Worm (Caenorhabditis elegans) whole organism, L1 larva: ENCODE measurements around the gene mtpn-1.

Experiments
- C04F5.9 ChIP-seq: sonication (generic microtip); optimal IDR thresholded peaks from 2 replicates; lab custom pipeline; 2016; ENCODE audit warnings: missing genetic modification characterization, missing compliant biosample characterization
- C34B4.2 ChIP-seq: sonication (generic microtip); optimal IDR thresholded peaks from 2 replicates; lab custom pipeline; 2017; ENCODE audit warnings: mild to moderate bottlenecking, missing genetic modification characterization, missing compliant biosample characterization
- F16B12.6 ChIP-seq: fragments of 150-350 bp; optimal IDR thresholded peaks from 2 replicates; lab custom pipeline; 2014; ENCODE audit warnings: missing biosample characterization, missing genetic modification characterization
- aha-1 ChIP-seq: fragments of 150-350 bp; optimal IDR thresholded peaks from 2 replicates; lab custom pipeline; 2014; ENCODE audit warnings: missing biosample characterization, missing genetic modification characterization
- alr-1 ChIP-seq: fragments of 200-800 bp; sonication (Bioruptor generic); optimal IDR thresholded peaks from 2 replicates; lab custom pipeline; 2018; ENCODE audit warnings: borderline replicate concordance, mild to moderate bottlenecking, missing genetic modification characterization, missing compliant biosample characterization
- ceh-63 ChIP-seq: fragments of 200-800 bp; sonication (Bioruptor generic); optimal IDR thresholded peaks from 2 replicates; lab custom pipeline; 2018; ENCODE audit warnings: mild to moderate bottlenecking, missing genetic modification characterization, missing compliant biosample characterization
- ceh-8 ChIP-seq: fragments of 200-800 bp; sonication (Bioruptor generic); optimal IDR thresholded peaks from 2 replicates; lab custom pipeline; 2018; ENCODE audit warnings: mild to moderate bottlenecking, missing genetic modification characterization, moderate library complexity, missing compliant biosample characterization
- ceh-82 ChIP-seq, 3 experiments: fragments of 150-350 bp in 1 of 3; sonication (generic microtip) in 2 of 3; optimal IDR thresholded peaks; 2 replicates each; lab custom pipeline; 2014 to 2017; ENCODE audit warnings: missing biosample characterization in 3 of 3, missing genetic modification characterization in 3 of 3
- ceh-88 ChIP-seq: fragments of 200-800 bp; sonication (Bioruptor generic); IDR thresholded peaks from 2 replicates; pipeline ENCODE4 v1.3.6; 2022; ENCODE audit warnings: missing genetic modification characterization, missing compliant biosample characterization
- ceh-90 ChIP-seq: sonication (generic microtip); optimal IDR thresholded peaks from 2 replicates; lab custom pipeline; 2016; ENCODE audit warnings: missing genetic modification characterization, missing compliant biosample characterization
- ces-1 ChIP-seq: fragments of 150-350 bp; optimal IDR thresholded peaks from 2 replicates; lab custom pipeline; 2014; ENCODE audit warnings: missing biosample characterization, missing genetic modification reagents, missing genetic modification characterization
- efl-1 ChIP-seq, 4 experiments: fragments of 150-350 bp; optimal IDR thresholded peaks in 3 of 4; peaks in 1 of 4; 1 replicate in 1 of 4; 2 replicates in 3 of 4; lab custom pipeline; 2014; ENCODE audit warnings: missing biosample characterization in 2 of 4, missing genetic modification characterization in 2 of 4, missing genetic modification reagents in 2 of 4
- efl-3 ChIP-seq: fragments of 200-800 bp; sonication (Bioruptor generic); optimal IDR thresholded peaks from 2 replicates; lab custom pipeline; 2018; ENCODE audit warnings: mild to moderate bottlenecking, missing genetic modification characterization, missing compliant biosample characterization
- elt-3 ChIP-seq, 6 experiments: fragments of 150-350 bp in 1 of 6; sonication (generic microtip); optimal IDR thresholded peaks; 2 replicates each; lab custom pipeline; 2017 to 2018; ENCODE audit warnings: missing biosample characterization in 6 of 6, missing genetic modification characterization in 6 of 6, inconsistent platforms in 1 of 6
- ets-5 ChIP-seq: fragments of 200-800 bp; sonication (Bioruptor generic); IDR thresholded peaks from 2 replicates; pipeline ENCODE4 v1.3.6; 2022; ENCODE audit warnings: missing genetic modification characterization, missing compliant biosample characterization
- fkh-10 ChIP-seq: sonication (generic microtip); optimal IDR thresholded peaks from 2 replicates; lab custom pipeline; 2017; ENCODE audit warnings: missing biosample characterization, missing genetic modification reagents, missing genetic modification characterization
- fos-1 ChIP-seq: fragments of 150-350 bp; optimal IDR thresholded peaks from 2 replicates; lab custom pipeline; 2014; ENCODE audit warnings: missing biosample characterization, missing genetic modification characterization
- hlh-17 ChIP-seq: fragments of 200-800 bp; sonication (Bioruptor generic); optimal IDR thresholded peaks from 2 replicates; lab custom pipeline; 2018; ENCODE audit warnings: missing genetic modification characterization, mild to moderate bottlenecking, missing compliant biosample characterization, moderate library complexity, borderline replicate concordance
- irx-1 ChIP-seq: sonication (generic microtip); optimal IDR thresholded peaks from 2 replicates; lab custom pipeline; 2016; ENCODE audit warnings: missing genetic modification characterization, missing compliant biosample characterization
- isw-1 ChIP-seq: fragments of 200-800 bp; sonication (Bioruptor generic); IDR thresholded peaks from 2 replicates; pipeline ENCODE4 v1.3.6; 2022; ENCODE audit warnings: missing genetic modification characterization, missing compliant biosample characterization
- lin-15B ChIP-seq: fragments of 150-350 bp; sonication (generic microtip); optimal IDR thresholded peaks from 3 replicates; lab custom pipeline; 2014; ENCODE audit warnings: missing biosample characterization, missing genetic modification characterization
- lin-35 ChIP-seq, 2 experiments: fragments of 150-350 bp; optimal IDR thresholded peaks; 2 replicates each; lab custom pipeline; 2014; ENCODE audit warnings: missing biosample characterization in 2 of 2, missing genetic modification characterization in 2 of 2, missing genetic modification reagents in 2 of 2
- lir-3 ChIP-seq: sonication (generic microtip); optimal IDR thresholded peaks from 2 replicates; lab custom pipeline; 2016; ENCODE audit warnings: mild to moderate bottlenecking, missing genetic modification characterization, moderate library complexity, missing compliant biosample characterization; ENCODE audit not compliant: poor library complexity
- mab-9 ChIP-seq: fragments of 200-800 bp; sonication (Bioruptor generic); IDR thresholded peaks from 2 replicates; pipeline ENCODE4 v1.3.6; 2022; ENCODE audit warnings: missing genetic modification reagents, missing genetic modification characterization, missing compliant biosample characterization
- mep-1 ChIP-seq: fragments of 150-350 bp; optimal IDR thresholded peaks from 2 replicates; lab custom pipeline; 2014; ENCODE audit warnings: missing biosample characterization, missing genetic modification characterization
- nhr-11 ChIP-seq: fragments of 150-350 bp; optimal IDR thresholded peaks from 2 replicates; lab custom pipeline; 2014; ENCODE audit warnings: missing biosample characterization, missing genetic modification characterization
- nhr-12 ChIP-seq: sonication (generic microtip); optimal IDR thresholded peaks from 2 replicates; lab custom pipeline; 2017; ENCODE audit warnings: missing biosample characterization, missing genetic modification characterization
- nhr-19 ChIP-seq: fragments of 200-800 bp; sonication (Bioruptor generic); conservative IDR thresholded peaks from 2 replicates; pipeline ENCODE4 v1.3.6; 2022; ENCODE audit warnings: missing genetic modification characterization, missing compliant biosample characterization
- nhr-20 ChIP-seq: sonication (generic microtip); optimal IDR thresholded peaks from 2 replicates; lab custom pipeline; 2016; ENCODE audit warnings: mild to moderate bottlenecking, missing genetic modification characterization, missing compliant biosample characterization
- nhr-237 ChIP-seq: fragments of 150-350 bp; optimal IDR thresholded peaks from 2 replicates; lab custom pipeline; 2014; ENCODE audit warnings: missing biosample characterization, missing genetic modification characterization
- nhr-47 ChIP-seq: sonication (generic microtip); optimal IDR thresholded peaks from 2 replicates; lab custom pipeline; 2016; ENCODE audit warnings: mild to moderate bottlenecking, missing genetic modification characterization, moderate library complexity, missing compliant biosample characterization
- nhr-76 ChIP-seq: sonication (generic microtip); optimal IDR thresholded peaks from 2 replicates; lab custom pipeline; 2017; ENCODE audit warnings: missing biosample characterization, missing genetic modification characterization
- nhr-84 ChIP-seq: sonication (generic microtip); optimal IDR thresholded peaks from 2 replicates; lab custom pipeline; 2017; ENCODE audit warnings: missing biosample characterization, missing genetic modification characterization
- nhr-85 ChIP-seq: sonication (generic microtip); peaks from one replicate; lab custom pipeline; 2016; ENCODE audit warnings: missing genetic modification characterization, inconsistent platforms, missing compliant biosample characterization
- nhr-90 ChIP-seq: sonication (generic microtip); optimal IDR thresholded peaks from 2 replicates; lab custom pipeline; 2016; ENCODE audit warnings: mild to moderate bottlenecking, missing genetic modification characterization, missing compliant biosample characterization; ENCODE audit not compliant: poor library complexity
- pax-3 ChIP-seq: fragments of 200-800 bp; sonication (Bioruptor generic); optimal IDR thresholded peaks from 2 replicates; lab custom pipeline; 2018; ENCODE audit warnings: mild to moderate bottlenecking, missing genetic modification characterization, moderate library complexity, missing compliant biosample characterization
- snu-23 ChIP-seq: sonication (generic microtip); optimal IDR thresholded peaks from 2 replicates; lab custom pipeline; 2016; ENCODE audit warnings: missing genetic modification characterization, missing compliant biosample characterization
- sox-4 ChIP-seq: sonication (generic microtip); optimal IDR thresholded peaks from 2 replicates; lab custom pipeline; 2016; ENCODE audit warnings: missing genetic modification characterization, missing compliant biosample characterization
- sup-37 ChIP-seq: fragments of 200-800 bp; sonication (Bioruptor generic); optimal IDR thresholded peaks from 2 replicates; lab custom pipeline; 2018; ENCODE audit warnings: mild to moderate bottlenecking, missing genetic modification characterization, missing compliant biosample characterization
- tbx-2 ChIP-seq: sonication (generic microtip); optimal IDR thresholded peaks from 2 replicates; lab custom pipeline; 2016; ENCODE audit warnings: missing genetic modification characterization, missing compliant biosample characterization
- tlp-1 ChIP-seq: fragments of 150-350 bp; optimal IDR thresholded peaks from 2 replicates; lab custom pipeline; 2014; ENCODE audit warnings: missing biosample characterization, missing genetic modification characterization
- unc-130 ChIP-seq: fragments of 150-350 bp; optimal IDR thresholded peaks from 2 replicates; lab custom pipeline; 2017; ENCODE audit warnings: missing biosample characterization, missing genetic modification characterization, inconsistent platforms
- unc-30 ChIP-seq: sonication (generic microtip); optimal IDR thresholded peaks from 2 replicates; lab custom pipeline; 2017; ENCODE audit warnings: missing biosample characterization, missing genetic modification characterization
- unc-62 ChIP-seq: fragments of 150-350 bp; optimal IDR thresholded peaks from 2 replicates; lab custom pipeline; 2014; ENCODE audit warnings: missing biosample characterization, missing genetic modification reagents, missing genetic modification characterization
- unc-86 ChIP-seq: sonication (generic microtip); optimal IDR thresholded peaks from 2 replicates; lab custom pipeline; 2016; ENCODE audit warnings: missing genetic modification characterization, missing compliant biosample characterization
- unc-98 ChIP-seq: fragments of 200-800 bp; sonication (Bioruptor generic); IDR thresholded peaks from 2 replicates; pipeline ENCODE4 v1.3.6; 2022; ENCODE audit warnings: missing genetic modification characterization, missing compliant biosample characterization
- zag-1 ChIP-seq: fragments of 150-350 bp; optimal IDR thresholded peaks from 2 replicates; lab custom pipeline; 2014; ENCODE audit warnings: missing biosample characterization, missing genetic modification characterization
- zip-4 ChIP-seq: fragments of 200-800 bp; sonication (Bioruptor generic); optimal IDR thresholded peaks from 2 replicates; lab custom pipeline; 2018; ENCODE audit warnings: mild to moderate bottlenecking, missing genetic modification characterization, moderate library complexity, missing compliant biosample characterization
- ztf-11 ChIP-seq, 2 experiments: sonication (generic microtip); optimal IDR thresholded peaks; 2 replicates each; lab custom pipeline; 2016 to 2017; ENCODE audit warnings: missing genetic modification characterization in 2 of 2, missing biosample characterization in 1 of 2, missing compliant biosample characterization in 1 of 2

mtpn-1 gene

DNA sequence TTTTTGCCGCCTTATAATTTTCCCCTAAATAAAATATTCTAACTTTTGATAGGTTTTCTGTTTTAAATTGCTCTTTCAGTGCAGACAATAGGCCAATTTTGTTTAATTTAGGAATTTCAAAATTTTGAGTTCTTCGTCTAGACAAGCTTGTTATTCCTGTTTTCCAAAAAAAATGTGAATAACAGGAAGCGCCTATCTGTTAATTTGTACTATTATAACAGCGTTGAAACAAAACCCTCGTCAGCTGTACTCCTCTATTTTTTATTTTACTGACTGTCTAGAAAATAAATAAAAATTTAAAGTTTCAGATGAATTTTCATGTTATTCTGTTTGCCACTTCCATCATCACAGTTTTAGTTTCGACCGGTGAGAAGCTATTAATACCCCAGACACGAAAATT, 26.0 kb upstream of the mtpn-1 start, which contains the start of gene F47G3.4:
TSS of gene F47G3.4 (plus strand) at position 301 of the 400 bp plus-strand sequence.
- no peak for TF ChIP-seq nhr-12 (tag; lab: Kevin White, UChicago)
- no peak for TF ChIP-seq unc-30 (tag; lab: Kevin White, UChicago)
- TF ChIP-seq lir-3 (tag; lab: Kevin White, UChicago), result no peak
- TF ChIP-seq nhr-237 (tag; lab: Kevin White, UChicago), result no peak
- TF ChIP-seq efl-1 (optimal IDR thresholded peaks at IDR 0.05; lab: Kevin White, UChicago), result no peak
- TF ChIP-seq efl-1 (GFP tag; optimal IDR thresholded peaks at IDR 0.05 in 1 of 2; lab: Kevin White, UChicago), result no peak

DNA sequence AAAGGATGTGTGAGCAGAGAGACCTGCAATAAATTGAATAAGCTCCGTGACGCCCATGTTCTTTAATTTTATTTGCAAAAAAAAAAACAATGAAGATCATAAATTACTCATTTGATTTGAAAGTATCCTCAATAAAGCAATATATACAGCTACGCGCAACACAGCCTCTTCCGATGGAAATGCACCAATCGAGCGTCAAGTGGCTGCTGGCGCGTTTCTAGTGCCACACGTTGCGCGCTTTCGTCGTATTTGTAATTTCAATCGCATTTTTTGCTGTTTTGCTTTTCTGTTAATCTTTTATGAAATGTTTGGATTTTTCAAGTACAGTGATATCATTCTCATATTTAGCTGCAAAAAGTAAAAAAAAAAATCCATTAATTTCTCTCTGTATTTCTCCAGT, 25.0 kb upstream of the mtpn-1 start:
- no peak for TF ChIP-seq elt-3 (tag; optimal IDR thresholded peaks at IDR 0.05; lab: Kevin White, UChicago)
- TF ChIP-seq unc-62 (GFP tag; lab: Kevin White, UChicago), result no peak
- TF ChIP-seq ceh-82 (tag; optimal IDR thresholded peaks at IDR 0.05; lab: Kevin White, UChicago), result peak; percentile 35 to 40 (median 39)
- peak; percentile 43 for TF ChIP-seq unc-86 (tag; lab: Kevin White, UChicago)
- no peak for TF ChIP-seq aha-1 (tag; lab: Kevin White, UChicago)
- TF ChIP-seq nhr-20 (tag; lab: Kevin White, UChicago), result peak; percentile 75
- TF ChIP-seq ceh-63 (GFP tag; lab: Kevin White, UChicago), result no peak
- peak; percentile 78 for TF ChIP-seq nhr-85 (tag; lab: Kevin White, UChicago)
- no peak for TF ChIP-seq ces-1
- peak; percentile 22 for TF ChIP-seq nhr-76 (tag; lab: Kevin White, UChicago)
- TF ChIP-seq nhr-19 (GFP tag; lab: Robert Waterston, UW), result peak; percentile 49
- TF ChIP-seq zag-1 (tag; lab: Kevin White, UChicago), result no peak
- peak; percentile 0 for TF ChIP-seq zip-4 (GFP tag; lab: Kevin White, UChicago)
- no peak for TF ChIP-seq unc-130 (tag; lab: Kevin White, UChicago)
- TF ChIP-seq snu-23 (GFP tag; lab: Kevin White, UChicago), result peak; percentile 81
- TF ChIP-seq efl-1 (optimal IDR thresholded peaks at IDR 0.05; lab: Kevin White, UChicago), result peak; percentile 6 to 41
- peak; percentile 54 to 86 for TF ChIP-seq efl-1 (GFP tag; optimal IDR thresholded peaks at IDR 0.05 in 1 of 2; lab: Kevin White, UChicago)
- no peak for TF ChIP-seq lir-3 (tag; lab: Kevin White, UChicago)
- peak; percentile 1 for TF ChIP-seq F16B12.6 (tag; lab: Kevin White, UChicago)
- no peak for TF ChIP-seq ceh-88 (GFP tag; lab: Robert Waterston, UW)
- no peak for TF ChIP-seq nhr-11 (tag; lab: Kevin White, UChicago)
- no peak for TF ChIP-seq C34B4.2 (tag; lab: Kevin White, UChicago)
- no peak for TF ChIP-seq fos-1
- TF ChIP-seq nhr-47 (tag; lab: Kevin White, UChicago), result peak; percentile 75
- no peak for TF ChIP-seq lin-15B (tag; lab: Kevin White, UChicago)
- no peak for TF ChIP-seq sup-37 (GFP tag; lab: Kevin White, UChicago)
- no peak for TF ChIP-seq alr-1
- peak; percentile 14 for TF ChIP-seq irx-1 (tag; lab: Kevin White, UChicago)
- TF ChIP-seq unc-98 (GFP tag; lab: Robert Waterston, UW), result no peak
- no peak for TF ChIP-seq unc-30 (tag; lab: Kevin White, UChicago)
- TF ChIP-seq isw-1 (GFP tag; lab: Robert Waterston, UW), result peak; percentile 34
- no peak for TF ChIP-seq nhr-84
- TF ChIP-seq tbx-2, result peak; percentile 61
- TF ChIP-seq efl-3 (GFP tag; lab: Kevin White, UChicago), result no peak
- peak; percentile 51 for TF ChIP-seq mep-1 (tag; lab: Kevin White, UChicago)
- no peak for TF ChIP-seq C04F5.9 (tag; lab: Kevin White, UChicago)
- no peak for TF ChIP-seq sox-4 (tag; lab: Kevin White, UChicago)
- TF ChIP-seq mab-9, result no peak
- TF ChIP-seq nhr-12 (tag; lab: Kevin White, UChicago), result no peak
- TF ChIP-seq ceh-8 (GFP tag; lab: Kevin White, UChicago), result no peak
- TF ChIP-seq ceh-90 (tag; lab: Kevin White, UChicago), result no peak
- TF ChIP-seq hlh-17 (GFP tag; lab: Kevin White, UChicago), result no peak
- peak; percentile 59 to 77 for TF ChIP-seq lin-35 (GFP tag; optimal IDR thresholded peaks at IDR 0.05; lab: Kevin White, UChicago)
- no peak for TF ChIP-seq ztf-11 (tag; optimal IDR thresholded peaks at IDR 0.05; lab: Kevin White, UChicago)
- TF ChIP-seq tlp-1 (tag; lab: Kevin White, UChicago), result no peak
- TF ChIP-seq nhr-90 (tag; lab: Kevin White, UChicago), result peak; percentile 73
- no peak for TF ChIP-seq pax-3 (tag; lab: Kevin White, UChicago)
- TF ChIP-seq ets-5 (GFP tag; lab: Robert Waterston, UW), result no peak
- no peak for TF ChIP-seq fkh-10 (GFP tag; lab: Kevin White, UChicago)
